Fruit fly (Drosophila melanogaster) whole organism, adult: ENCODE measurements around the gene fd19B.

Source experiments
- CG14711 ChIP-seq: fragments of 200-800 bp; sonication (Bioruptor generic); optimal IDR thresholded peaks from 2 replicates; lab custom pipeline; 2018; ENCODE audit warnings: missing biosample characterization, mild to moderate bottlenecking, missing genetic modification characterization, moderate library complexity
- CG1620 ChIP-seq: fragments of 200-800 bp; sonication (Bioruptor generic); optimal IDR thresholded peaks from 2 replicates; lab custom pipeline; 2016; ENCODE audit warnings: missing biosample characterization, missing genetic modification characterization
- Clk ChIP-seq: fragments of 200-800 bp; sonication (Bioruptor generic); optimal IDR thresholded peaks from 2 replicates; lab custom pipeline; 2017; ENCODE audit warnings: missing biosample characterization, missing genetic modification characterization
- tj ChIP-seq: fragments of 200-800 bp; sonication (Bioruptor generic); optimal IDR thresholded peaks from 3 replicates; lab custom pipeline; 2017; ENCODE audit warnings: missing biosample characterization, mild to moderate bottlenecking, missing genetic modification characterization, moderate library complexity

DNA sequence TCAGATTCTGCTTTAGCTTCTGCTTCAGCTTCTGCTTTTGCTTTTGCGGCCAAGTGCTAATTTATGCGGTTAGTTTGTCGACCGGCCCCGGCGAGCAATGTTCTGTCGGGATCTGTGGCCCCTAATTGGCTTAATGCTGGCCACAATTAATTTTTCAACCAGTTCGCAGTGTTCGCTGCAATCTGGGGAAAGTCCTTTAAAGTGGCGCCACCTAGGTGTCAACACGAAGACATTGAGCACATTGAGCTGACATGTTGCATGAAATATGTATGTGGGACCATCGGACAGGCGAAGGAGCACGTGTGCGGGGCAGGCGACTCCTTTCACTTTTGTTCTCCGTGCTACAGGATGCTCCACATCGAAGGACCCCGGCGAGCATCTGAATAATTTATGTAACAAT is 12.8 kb upstream of the fd19B start:
- TF ChIP-seq Clk (GFP tag; lab: Kevin White, UChicago) (no peak), CG14711 (no peak), CG1620 (GFP tag; lab: Kevin White, UChicago) (no peak), tj (GFP tag; lab: Kevin White, UChicago) (no peak)
